Fruit fly (Drosophila melanogaster) S2 (cell line): ENCODE data around the gene CG43333.

Experiments used
- CG8478 ChIP-seq: fragments of >200 bp; optimal IDR thresholded peaks from 2 replicates; lab custom pipeline; 2018
- CTCF ChIP-seq, 2 experiments: fragments of >200 bp; optimal IDR thresholded peaks; 2 replicates each; lab custom pipeline; 2018

DNA sequence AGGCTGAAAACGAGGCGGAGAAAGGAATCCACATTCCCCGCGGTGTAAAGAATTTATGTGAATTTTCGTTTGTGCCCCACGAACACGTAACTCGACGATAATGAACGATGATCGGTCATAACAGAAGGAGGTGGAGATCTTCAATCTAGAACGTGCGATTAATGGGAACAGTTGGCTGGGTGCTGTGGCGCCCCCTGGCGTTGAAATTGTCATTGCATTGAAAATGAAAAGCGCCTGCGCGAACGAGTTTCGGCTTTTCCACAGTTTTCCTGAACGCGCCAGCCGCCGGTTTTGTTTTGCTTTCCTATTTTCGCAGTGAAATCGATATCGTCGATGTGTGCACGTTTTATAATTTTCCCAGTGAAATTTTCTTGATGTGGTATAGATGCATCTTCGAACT lies 30.9 kb upstream of the CG43333 start:
- TF ChIP-seq CG8478 (lab: Kevin White, UChicago): no peak
- peak; percentile 87 to 91 for TF ChIP-seq CTCF (optimal IDR thresholded peaks at IDR 0.05; lab: Kevin White, UChicago)
